Worm (Caenorhabditis elegans) whole organism, L4/young adult: ENCODE results near the gene slcr-46.1.

Experiments
- dao-5 ChIP-seq: sonication (generic microtip); optimal IDR thresholded peaks from 2 replicates; lab custom pipeline; 2016; ENCODE audit warnings: missing genotype, missing genetic modification characterization, moderate library complexity, missing compliant biosample characterization
- him-1 ChIP-seq: sonication (generic microtip); optimal IDR thresholded peaks from 2 replicates; lab custom pipeline; 2016; ENCODE audit warnings: missing genotype, missing genetic modification reagents, missing genetic modification characterization, missing compliant biosample characterization

- TF ChIP-seq dao-5 (tag; lab: Kevin White, UChicago) (no peak), him-1 (tag; lab: Kevin White, UChicago) (no peak)
Observed at ce11 chrX:4660268-4660880, 28.2 kb downstream of the slcr-46.1 start, which contains the start of gene nhr-45.
